Worm (Caenorhabditis elegans): ENCODE results near the gene sdz-32.

ce11 chrII:3520988-3521850, 47.4 kb downstream of the sdz-32 start, which contains the start of gene W09G10.9:
- peak; percentile 4 for TF ChIP-seq C08G9.2 (tag; optimal IDR thresholded peaks at IDR 0.05)
- peak; percentile 77 for TF ChIP-seq ceh-19 (GFP tag; optimal IDR thresholded peaks at IDR 0.05)
- no peak for TF ChIP-seq pqm-1 (tag; optimal IDR thresholded peaks at IDR 0.05)
- TF ChIP-seq ceh-34 (tag; optimal IDR thresholded peaks at IDR 0.05), result peak; percentile 62
